Worm (Caenorhabditis elegans) whole organism, midembryonic: ENCODE data around the gene erd-2.1.

ENCODE experiments used
- cog-1 ChIP-seq: sonication (generic microtip); optimal IDR thresholded peaks from 2 replicates; lab custom pipeline; 2016; ENCODE audit warnings: missing genetic modification characterization, missing compliant biosample characterization
- flt-1 ChIP-seq: fragments of 200-800 bp; sonication (Bioruptor generic); IDR thresholded peaks from 2 replicates; pipeline ENCODE4 v1.3.6; 2022; ENCODE audit warnings: missing genetic modification characterization, missing compliant biosample characterization
- med-1 ChIP-seq: sonication (generic microtip); optimal IDR thresholded peaks from 2 replicates; lab custom pipeline; 2017; ENCODE audit warnings: missing genetic modification characterization, mild to moderate bottlenecking, missing compliant biosample characterization, antibody characterized with exemption, missing genetic modification reagents; ENCODE audit not compliant: insufficient read depth
- tab-1 ChIP-seq: fragments of 200-800 bp; sonication (Bioruptor generic); IDR thresholded peaks from 2 replicates; pipeline ENCODE4 v1.3.6; 2022; ENCODE audit warnings: missing genetic modification characterization, missing compliant biosample characterization
- ztf-29 ChIP-seq: fragments of 200-800 bp; sonication (Bioruptor generic); IDR thresholded peaks from 2 replicates; pipeline ENCODE4 v1.3.6; 2022; ENCODE audit warnings: missing genetic modification reagents, missing genetic modification characterization, missing compliant biosample characterization

- TF ChIP-seq ztf-29 (no peak), tab-1 (no peak), med-1 (no peak), flt-1 (GFP tag; lab: Robert Waterston, UW) (no peak), cog-1 (tag; lab: Kevin White, UChicago) (no peak)
These were observed 9.9 kb upstream of the erd-2.1 start for ce11 chrX:10168534-10168933.
